Fruit fly (Drosophila melanogaster): ENCODE measurements around the gene sip2.

The sip2 gene

DNA sequence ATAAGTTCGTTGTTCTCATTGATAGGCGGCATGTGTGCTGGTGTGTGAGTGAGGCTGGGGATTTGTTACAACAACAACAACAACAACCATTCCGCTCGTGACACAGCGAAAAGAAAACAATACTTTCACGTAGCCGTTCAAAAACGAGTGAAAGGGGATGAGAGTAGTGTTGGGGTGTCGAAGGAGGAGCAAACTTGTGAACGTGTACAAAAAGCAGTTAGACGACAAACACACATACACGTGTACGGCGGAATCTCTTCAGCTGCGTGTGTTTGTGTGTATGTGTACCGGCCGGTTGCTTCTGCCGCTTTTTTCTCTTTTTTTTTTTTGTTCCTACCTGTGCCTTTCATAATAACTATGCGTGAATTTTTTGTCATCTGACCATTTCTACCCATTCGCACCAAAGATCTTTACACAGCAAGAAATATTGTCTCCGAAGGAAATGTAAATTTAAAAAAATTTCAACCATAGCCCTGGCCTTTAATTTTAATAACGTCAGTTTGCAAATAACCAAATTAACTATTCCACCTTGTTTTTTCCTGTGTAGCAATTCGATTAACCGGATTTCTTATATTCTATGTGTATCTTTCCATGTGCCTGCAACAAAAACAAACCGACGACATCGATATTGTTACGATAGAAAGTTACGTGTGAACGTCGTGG lies 41.7 kb downstream of the sip2 start (continued):
- TF ChIP-seq CG15073 (GFP tag; optimal IDR thresholded peaks at IDR 0.05) (peak; percentile 8), Sry-β (GFP tag; optimal IDR thresholded peaks at IDR 0.05) (no peak), Ets97D (GFP tag; optimal IDR thresholded peaks at IDR 0.05) (peak; percentile 34), org-1 (GFP tag; optimal IDR thresholded peaks at IDR 0.05) (peak; percentile 48), Opbp (GFP tag; IDR thresholded peaks at IDR 0.05; ENCODE audit: partially characterized antibody) (no peak), CG9797 (GFP tag; optimal IDR thresholded peaks at IDR 0.05) (no peak), wor (GFP tag; IDR thresholded peaks at IDR 0.05) (peak; percentile 47; the same call in 1 of the 2 replicates), h (optimal IDR thresholded peaks at IDR 0.05) (no peak), CG12155 (GFP tag; optimal IDR thresholded peaks at IDR 0.05) (peak; percentile 52), kay (GFP tag; optimal IDR thresholded peaks at IDR 0.05) (peak; percentile 5), CG12391 (tag; optimal IDR thresholded peaks at IDR 0.05) (peak; percentile 79), grau (tag; optimal IDR thresholded peaks at IDR 0.05) (peak; percentile 68), B-H1 (GFP tag; IDR thresholded peaks at IDR 0.05) (no peak; the same call in 2 of the 3 replicates), CG1792 (GFP tag; optimal IDR thresholded peaks at IDR 0.05) (peak; percentile 57), p53 (GFP tag; optimal IDR thresholded peaks at IDR 0.05) (no peak), gem (tag; optimal IDR thresholded peaks at IDR 0.05) (peak; percentile 86), CG13296 (GFP tag; optimal IDR thresholded peaks at IDR 0.05) (peak; percentile 26), CG12219 (GFP tag; optimal IDR thresholded peaks at IDR 0.05) (peak; percentile 65), zen (tag; optimal IDR thresholded peaks at IDR 0.05) (peak; percentile 70), sima (GFP tag; optimal IDR thresholded peaks at IDR 0.05) (no peak), btn (GFP tag; optimal IDR thresholded peaks at IDR 0.05) (peak; percentile 21), tio (GFP tag; optimal IDR thresholded peaks at IDR 0.05) (no peak), CG1529 (GFP tag; optimal IDR thresholded peaks at IDR 0.05) (peak; percentile 75), CG16813 (GFP tag; IDR thresholded peaks at IDR 0.05; ENCODE audit: partially characterized antibody) (no peak), CG9932 (GFP tag; IDR thresholded peaks at IDR 0.05) (no peak), gt (GFP tag; IDR thresholded peaks at IDR 0.05) (no peak; the same call in 1 of the 2 replicates), cas (GFP tag; IDR thresholded peaks at IDR 0.05) (no peak), E2f2 (GFP tag; IDR thresholded peaks at IDR 0.05) (peak; percentile 48), CG4820 (GFP tag; optimal IDR thresholded peaks at IDR 0.05) (peak; percentile 72), Dref (GFP tag; IDR thresholded peaks at IDR 0.05) (no peak), CG16815 (GFP tag; optimal IDR thresholded peaks at IDR 0.05) (peak; percentile 34), Bteb2 (GFP tag; optimal IDR thresholded peaks at IDR 0.05) (peak; percentile 32), CG6791 (GFP tag; IDR thresholded peaks at IDR 0.05; ENCODE audit: partially characterized antibody) (no peak), bcd (GFP tag; optimal IDR thresholded peaks at IDR 0.05) (no peak), Asciz (GFP tag; optimal IDR thresholded peaks at IDR 0.05) (peak; percentile 78), Pdp1 (GFP tag; optimal IDR thresholded peaks at IDR 0.05) (peak in 1 of 2 experiments; percentile 64), CG3726 (GFP tag; IDR thresholded peaks at IDR 0.05) (no peak), Usf (GFP tag; optimal IDR thresholded peaks at IDR 0.05) (peak; percentile 8), ase (GFP tag; IDR thresholded peaks at IDR 0.05) (no peak; the same call in none of the 3 replicates), sqz (GFP tag; optimal IDR thresholded peaks at IDR 0.05) (peak; percentile 81), vvl (GFP tag; IDR thresholded peaks at IDR 0.05) (peak; percentile 88; the same call in 1 of the 2 replicates), ERR (GFP tag; optimal IDR thresholded peaks at IDR 0.05) (no peak), CG14441 (GFP tag; IDR thresholded peaks at IDR 0.05) (no peak), pros (GFP tag; optimal IDR thresholded peaks at IDR 0.05) (no peak), CG7745 (tag; optimal IDR thresholded peaks at IDR 0.05) (no peak), CG15601 (tag; optimal IDR thresholded peaks at IDR 0.05) (peak; percentile 59), CG17612 (GFP tag; IDR thresholded peaks at IDR 0.05) (no peak), ttk (GFP tag; IDR thresholded peaks at IDR 0.05) (no peak), CG18599 (GFP tag; optimal IDR thresholded peaks at IDR 0.05) (no peak), Tbp (GFP tag; optimal IDR thresholded peaks at IDR 0.05) (no peak), Rfx (GFP tag; IDR thresholded peaks at IDR 0.05) (no peak; the same call in 1 of the 2 replicates)

Measured in whole organism, embryonic.